Comparison of ENCODE assay signal across 1 fruit fly cellular context in genomic region chr3L:17352812-17353211, dm6.
A peak's percentile ranks its signal among the peaks of the same experiment; 100 is the strongest.
TF ChIP-seq lines count a peak whose summit lies in the region.

No protein-coding gene starts in this region.

TF ChIP-seq in whole organism, embryonic, 481 proteins besides CTCF, POLR2A, EP300 and RAD21 (continued from another document):
- TF ChIP-seq CG10321 (GFP tag; IDR thresholded peaks at IDR 0.05; lab: Robert Waterston, UW) (no peak), en (GFP tag; optimal IDR thresholded peaks at IDR 0.05; lab: Kevin White, UChicago) (no peak), CG6175 (GFP tag; IDR thresholded peaks at IDR 0.05; lab: Robert Waterston, UW) (no peak), CG9437 (GFP tag; optimal IDR thresholded peaks at IDR 0.05; lab: Kevin White, UChicago) (peak; percentile 59), Xbp1 (GFP tag; optimal IDR thresholded peaks at IDR 0.05; lab: Kevin White, UChicago) (peak; percentile 18), Gug (GFP tag; IDR thresholded peaks at IDR 0.05; lab: Robert Waterston, UW) (no peak), corto (GFP tag; optimal IDR thresholded peaks at IDR 0.05; lab: Kevin White, UChicago) (no peak), ase (GFP tag; IDR thresholded peaks at IDR 0.05; lab: Robert Waterston, UW) (no peak), CG15269 (tag; optimal IDR thresholded peaks at IDR 0.05; lab: Kevin White, UChicago) (no peak), br (optimal IDR thresholded peaks at IDR 0.05; lab: Kevin White, UChicago) (no peak), seq (GFP tag; IDR thresholded peaks at IDR 0.05; lab: Robert Waterston, UW) (no peak), ara (GFP tag; IDR thresholded peaks at IDR 0.05; lab: Robert Waterston, UW) (no peak), Mad (GFP tag; optimal IDR thresholded peaks at IDR 0.05; lab: Kevin White, UChicago) (no peak), lola (GFP tag; optimal IDR thresholded peaks at IDR 0.05; lab: Kevin White, UChicago) (no peak), crp (GFP tag; optimal IDR thresholded peaks at IDR 0.05; lab: Kevin White, UChicago) (peak; percentile 89 to 97), Scr (GFP tag; IDR thresholded peaks at IDR 0.05; lab: Robert Waterston, UW; ENCODE audit: partially characterized antibody) (peak; percentile 45), CG11560 (tag; IDR thresholded peaks at IDR 0.05; lab: Robert Waterston, UW) (no peak), grau (tag; optimal IDR thresholded peaks at IDR 0.05; lab: Kevin White, UChicago) (peak; percentile 8), CG3163 (GFP tag; optimal IDR thresholded peaks at IDR 0.05; lab: Kevin White, UChicago) (no peak), CG9876 (GFP tag; optimal IDR thresholded peaks at IDR 0.05; lab: Kevin White, UChicago) (no peak), dmrt11E (tag; optimal IDR thresholded peaks at IDR 0.05; lab: Kevin White, UChicago) (no peak), Optix (GFP tag; IDR thresholded peaks at IDR 0.05; lab: Robert Waterston, UW) (no peak), CG2202 (tag; optimal IDR thresholded peaks at IDR 0.05; lab: Kevin White, UChicago) (no peak), CG17385 (GFP tag; optimal IDR thresholded peaks at IDR 0.05; lab: Kevin White, UChicago) (no peak), CG13123 (GFP tag; optimal IDR thresholded peaks at IDR 0.05; lab: Kevin White, UChicago) (no peak), bigmax (GFP tag; optimal IDR thresholded peaks at IDR 0.05; lab: Kevin White, UChicago) (no peak), esg (GFP tag; conservative IDR thresholded peaks at IDR 0.05; lab: Robert Waterston, UW) (no peak), BtbVII (GFP tag; optimal IDR thresholded peaks at IDR 0.05; lab: Kevin White, UChicago) (no peak), exex (tag; optimal IDR thresholded peaks at IDR 0.05; lab: Kevin White, UChicago) (peak; percentile 32), CG33557 (GFP tag; optimal IDR thresholded peaks at IDR 0.05; lab: Kevin White, UChicago) (no peak), CG33213 (GFP tag; optimal IDR thresholded peaks at IDR 0.05; lab: Kevin White, UChicago) (peak; percentile 41), ash1 (GFP tag; optimal IDR thresholded peaks at IDR 0.05; lab: Kevin White, UChicago) (no peak), CG7963 (GFP tag; IDR thresholded peaks at IDR 0.05; lab: Robert Waterston, UW; ENCODE audit: partially characterized antibody) (no peak), CG17829 (tag; optimal IDR thresholded peaks at IDR 0.05; lab: Kevin White, UChicago) (peak; percentile 46), CG8359 (GFP tag; optimal IDR thresholded peaks at IDR 0.05; lab: Kevin White, UChicago; ENCODE audit: borderline replicate concordance) (no peak), fu2 (GFP tag; optimal IDR thresholded peaks at IDR 0.05; lab: Kevin White, UChicago) (no peak)
